Fruit fly (Drosophila melanogaster): ENCODE measurements around the gene Cdk12.

dm6 chr3L:21562081-21562480 lies 46.0 kb downstream of the Cdk12 start, which contains the start of gene CapaR:
- TF ChIP-seq Elba2 (GFP tag; optimal IDR thresholded peaks at IDR 0.05), result no peak
- no peak for TF ChIP-seq NfI (GFP tag; optimal IDR thresholded peaks at IDR 0.05)
- TF ChIP-seq Dfd (GFP tag; optimal IDR thresholded peaks at IDR 0.05), result no peak
- no peak for TF ChIP-seq CG2889 (GFP tag; IDR thresholded peaks at IDR 0.05)
- no peak for TF ChIP-seq Sry-δ (GFP tag; optimal IDR thresholded peaks at IDR 0.05)
- no peak for TF ChIP-seq CG17361 (GFP tag; IDR thresholded peaks at IDR 0.05)
- TF ChIP-seq lola (GFP tag; optimal IDR thresholded peaks at IDR 0.05), result no peak
- no peak for TF ChIP-seq Aef1 (GFP tag; IDR thresholded peaks at IDR 0.05)

All from whole organism, embryonic.